Worm (Caenorhabditis elegans) whole organism, midembryonic: ENCODE results near the gene C55B6.5.

ENCODE experiments used
- T22C8.4 ChIP-seq: fragments of 200-800 bp; sonication (Bioruptor generic); IDR thresholded peaks from 2 replicates; pipeline ENCODE4 v1.3.6; 2022; ENCODE audit warnings: missing genetic modification characterization, missing compliant biosample characterization
- cog-1 ChIP-seq: sonication (generic microtip); optimal IDR thresholded peaks from 2 replicates; lab custom pipeline; 2016; ENCODE audit warnings: missing genetic modification characterization, missing compliant biosample characterization
- flt-1 ChIP-seq: fragments of 200-800 bp; sonication (Bioruptor generic); IDR thresholded peaks from 2 replicates; pipeline ENCODE4 v1.3.6; 2022; ENCODE audit warnings: missing genetic modification characterization, missing compliant biosample characterization
- klf-2 ChIP-seq: fragments of 200-800 bp; sonication (Bioruptor generic); conservative IDR thresholded peaks from 2 replicates; pipeline ENCODE4 v1.3.6; 2022; ENCODE audit warnings: missing genetic modification reagents, missing genetic modification characterization, missing compliant biosample characterization
- med-1 ChIP-seq: sonication (generic microtip); optimal IDR thresholded peaks from 2 replicates; lab custom pipeline; 2017; ENCODE audit warnings: missing genetic modification characterization, mild to moderate bottlenecking, missing compliant biosample characterization, antibody characterized with exemption, missing genetic modification reagents; ENCODE audit not compliant: insufficient read depth
- ref-1 ChIP-seq: fragments of 200-800 bp; sonication (Bioruptor generic); conservative IDR thresholded peaks from 2 replicates; pipeline ENCODE4 v1.3.6; 2022; ENCODE audit warnings: missing genetic modification reagents, missing genetic modification characterization, missing compliant biosample characterization
- tab-1 ChIP-seq: fragments of 200-800 bp; sonication (Bioruptor generic); IDR thresholded peaks from 2 replicates; pipeline ENCODE4 v1.3.6; 2022; ENCODE audit warnings: missing genetic modification characterization, missing compliant biosample characterization
- ztf-23 ChIP-seq: fragments of 200-800 bp; sonication (Bioruptor generic); IDR thresholded peaks from 2 replicates; pipeline ENCODE4 v1.3.6; 2022; ENCODE audit warnings: missing genetic modification reagents, missing genetic modification characterization, missing compliant biosample characterization
- ztf-29 ChIP-seq: fragments of 200-800 bp; sonication (Bioruptor generic); IDR thresholded peaks from 2 replicates; pipeline ENCODE4 v1.3.6; 2022; ENCODE audit warnings: missing genetic modification reagents, missing genetic modification characterization, missing compliant biosample characterization

C55B6.5 gene

ce11 chrX:7155879-7156278 is 49.2 kb downstream of the C55B6.5 start, which contains the start of gene C54D1.7:
Gene C54D1.7, minus strand, starts transcription at chrX:7156035.
- TF ChIP-seq T22C8.4 (no peak), med-1 (no peak), flt-1 (no peak), tab-1 (GFP tag; lab: Robert Waterston, UW) (no peak), ref-1 (no peak), ztf-23 (no peak), klf-2 (GFP tag; lab: Robert Waterston, UW) (no peak), cog-1 (tag; lab: Kevin White, UChicago) (no peak), ztf-29 (GFP tag; lab: Robert Waterston, UW) (no peak)
